Fruit fly (Drosophila melanogaster) whole organism, wandering third instar larva: ENCODE measurements around the gene Acat2.
A peak's percentile ranks its signal among the peaks of the same experiment; 100 is the strongest.

ENCODE experiments used
- Abd-B ChIP-seq: fragments of >200 bp; optimal IDR thresholded peaks from 2 replicates; lab custom pipeline; 2017; ENCODE audit warnings: missing biosample characterization, missing genetic modification characterization
- CG32264 ChIP-seq: fragments of 200-800 bp; sonication (Bioruptor generic); optimal IDR thresholded peaks from 2 replicates; lab custom pipeline; 2016; ENCODE audit warnings: missing biosample characterization, missing genetic modification characterization
- CG9705 ChIP-seq: fragments of 200-800 bp; sonication (Bioruptor generic); optimal IDR thresholded peaks from 2 replicates; lab custom pipeline; 2018; ENCODE audit warnings: missing biosample characterization, mild to moderate bottlenecking, missing genetic modification characterization
- CrebA ChIP-seq: fragments of 200-800 bp; sonication (Bioruptor generic); optimal IDR thresholded peaks from 2 replicates; lab custom pipeline; 2016; ENCODE audit warnings: missing biosample characterization, mild to moderate bottlenecking, missing genetic modification characterization, borderline replicate concordance
- Dfd ChIP-seq: fragments of >200 bp; optimal IDR thresholded peaks from 2 replicates; lab custom pipeline; 2017; ENCODE audit warnings: missing biosample characterization, missing genetic modification characterization
- Dif ChIP-seq: fragments of 200-275, 200-300 bp; sonication (Bioruptor generic); optimal IDR thresholded peaks from 2 replicates; lab custom pipeline; 2018; ENCODE audit warnings: missing biosample characterization, missing genetic modification characterization; ENCODE audit not compliant: partially characterized antibody
- GATAd ChIP-seq: sonication (Bioruptor generic); optimal IDR thresholded peaks from 2 replicates; lab custom pipeline; 2016; ENCODE audit warnings: missing biosample characterization, missing genetic modification characterization
- HLH106 ChIP-seq: fragments of 200-800 bp; optimal IDR thresholded peaks from 3 replicates; lab custom pipeline; 2019; ENCODE audit warnings: missing biosample characterization, mild to moderate bottlenecking, missing genetic modification characterization, moderate library complexity
- Hnf4 ChIP-seq: fragments of 200-800 bp; sonication (Bioruptor generic); optimal IDR thresholded peaks from 2 replicates; lab custom pipeline; 2016; ENCODE audit warnings: missing biosample characterization, mild to moderate bottlenecking, missing genetic modification characterization
- Hr78 ChIP-seq: fragments of >200 bp; optimal IDR thresholded peaks from 2 replicates; lab custom pipeline; 2017; ENCODE audit warnings: missing biosample characterization, missing genetic modification characterization
- Hr83 ChIP-seq: fragments of 200-300 bp; sonication (Bioruptor generic); optimal IDR thresholded peaks from 2 replicates; lab custom pipeline; 2016; ENCODE audit warnings: missing biosample characterization, mild to moderate bottlenecking, missing genetic modification characterization, moderate library complexity; ENCODE audit not compliant: poor library complexity, severe bottlenecking
- Jra ChIP-seq: sonication (Bioruptor generic); optimal IDR thresholded peaks from 2 replicates; lab custom pipeline; 2016; ENCODE audit warnings: missing biosample characterization, missing genetic modification characterization
- Mio ChIP-seq: sonication (Bioruptor generic); optimal IDR thresholded peaks from 2 replicates; lab custom pipeline; 2016; ENCODE audit warnings: missing biosample characterization, missing genetic modification characterization
- Myc ChIP-seq: fragments of >200 bp; optimal IDR thresholded peaks from 2 replicates; lab custom pipeline; 2017
- N ChIP-seq: fragments of >200 bp; optimal IDR thresholded peaks from 2 replicates; lab custom pipeline; 2018; ENCODE audit warnings: missing biosample characterization, missing external identifiers, missing genetic modification characterization
- OdsH ChIP-seq: fragments of 200-800 bp; sonication (Bioruptor generic); optimal IDR thresholded peaks from 2 replicates; lab custom pipeline; 2016; ENCODE audit warnings: missing biosample characterization, mild to moderate bottlenecking, missing genetic modification characterization
- Rel ChIP-seq, 2 experiments: fragments of 200-800 bp; sonication (Bioruptor generic) in 1 of 2; optimal IDR thresholded peaks; 2 replicates in 1 of 2; 3 replicates in 1 of 2; lab custom pipeline; 2016 to 2019; ENCODE audit warnings: mild to moderate bottlenecking in 2 of 2, missing biosample characterization in 2 of 2, missing genetic modification characterization in 2 of 2, moderate library complexity in 1 of 2
- Sp1 ChIP-seq: fragments of 200-800 bp; sonication (Bioruptor generic); optimal IDR thresholded peaks from 3 replicates; lab custom pipeline; 2019; ENCODE audit warnings: missing biosample characterization, mild to moderate bottlenecking, missing genetic modification characterization, moderate library complexity
- Vsx2 ChIP-seq: fragments of 200-300, 225-300 bp; sonication (Bioruptor generic); optimal IDR thresholded peaks from 2 replicates; lab custom pipeline; 2018; ENCODE audit warnings: missing biosample characterization, missing genetic modification characterization; ENCODE audit not compliant: partially characterized antibody
- br ChIP-seq: fragments of 200-800 bp; sonication (Bioruptor generic); optimal IDR thresholded peaks from 2 replicates; lab custom pipeline; 2016; ENCODE audit warnings: missing biosample characterization, missing genetic modification characterization
- brk ChIP-seq: fragments of 200-800 bp; sonication (Bioruptor generic); optimal IDR thresholded peaks from 2 replicates; lab custom pipeline; 2016; ENCODE audit warnings: missing biosample characterization, mild to moderate bottlenecking, missing genetic modification characterization
- dmrt93B ChIP-seq: fragments of 200-800 bp; sonication (Bioruptor generic); optimal IDR thresholded peaks from 2 replicates; lab custom pipeline; 2018; ENCODE audit warnings: missing biosample characterization, mild to moderate bottlenecking, missing genetic modification characterization
- dsf ChIP-seq: sonication (Bioruptor generic); optimal IDR thresholded peaks from 2 replicates; lab custom pipeline; 2016; ENCODE audit warnings: missing biosample characterization, missing genetic modification characterization, borderline replicate concordance
- ey ChIP-seq: fragments of 200-800 bp; sonication (Bioruptor generic); optimal IDR thresholded peaks from 2 replicates; lab custom pipeline; 2016; ENCODE audit warnings: missing biosample characterization, missing genetic modification characterization
- foxo ChIP-seq, 2 experiments: fragments of 200-800 bp; sonication (Bioruptor generic); optimal IDR thresholded peaks; 2 replicates in 1 of 2; 3 replicates in 1 of 2; lab custom pipeline; 2016 to 2017; ENCODE audit warnings: missing biosample characterization in 2 of 2, missing genetic modification characterization in 2 of 2
- fru ChIP-seq: fragments of 200-800 bp; sonication (Bioruptor generic); optimal IDR thresholded peaks from 3 replicates; lab custom pipeline; 2016; ENCODE audit warnings: missing biosample characterization, mild to moderate bottlenecking, missing genetic modification characterization
- h ChIP-seq: fragments of 200-800 bp; sonication (Bioruptor generic); optimal IDR thresholded peaks from 3 replicates; lab custom pipeline; 2016; ENCODE audit warnings: missing biosample characterization, mild to moderate bottlenecking, missing genetic modification characterization
- jim ChIP-seq: fragments of 175-275, 200-325 bp; sonication (Bioruptor generic); optimal IDR thresholded peaks from 2 replicates; lab custom pipeline; 2016; ENCODE audit warnings: missing biosample characterization, mild to moderate bottlenecking, missing genetic modification characterization
- lola ChIP-seq: fragments of >200 bp; optimal IDR thresholded peaks from 2 replicates; lab custom pipeline; 2017; ENCODE audit warnings: missing biosample characterization, missing genetic modification characterization
- pan ChIP-seq: fragments of >200 bp; optimal IDR thresholded peaks from 2 replicates; lab custom pipeline; 2017
- psq ChIP-seq: fragments of 200-800 bp; sonication (Bioruptor generic); optimal IDR thresholded peaks from 3 replicates; lab custom pipeline; 2017; ENCODE audit warnings: missing biosample characterization, mild to moderate bottlenecking, missing genetic modification characterization, moderate library complexity
- rgr ChIP-seq: fragments of 200-800 bp; sonication (Bioruptor generic); optimal IDR thresholded peaks from 3 replicates; lab custom pipeline; 2016; ENCODE audit warnings: missing biosample characterization, mild to moderate bottlenecking, missing genetic modification characterization
- sage ChIP-seq: fragments of 200-800 bp; sonication (Bioruptor generic); optimal IDR thresholded peaks from 2 replicates; lab custom pipeline; 2016; ENCODE audit warnings: missing biosample characterization, mild to moderate bottlenecking, missing genetic modification characterization
- sv ChIP-seq: fragments of 200-800 bp; sonication (Bioruptor generic); optimal IDR thresholded peaks from 3 replicates; lab custom pipeline; 2016; ENCODE audit warnings: missing biosample characterization, missing genetic modification characterization
- tai ChIP-seq: sonication (Bioruptor generic); optimal IDR thresholded peaks from 2 replicates; lab custom pipeline; 2016; ENCODE audit warnings: missing biosample characterization, missing genetic modification characterization
- usp ChIP-seq: fragments of >200 bp; optimal IDR thresholded peaks from 2 replicates; lab custom pipeline; 2017; ENCODE audit warnings: missing biosample characterization, missing genetic modification characterization
- woc ChIP-seq: sonication (Bioruptor generic); optimal IDR thresholded peaks from 2 replicates; lab custom pipeline; 2016; ENCODE audit warnings: missing biosample characterization, mild to moderate bottlenecking, missing genetic modification characterization

Gene Acat2

DNA sequence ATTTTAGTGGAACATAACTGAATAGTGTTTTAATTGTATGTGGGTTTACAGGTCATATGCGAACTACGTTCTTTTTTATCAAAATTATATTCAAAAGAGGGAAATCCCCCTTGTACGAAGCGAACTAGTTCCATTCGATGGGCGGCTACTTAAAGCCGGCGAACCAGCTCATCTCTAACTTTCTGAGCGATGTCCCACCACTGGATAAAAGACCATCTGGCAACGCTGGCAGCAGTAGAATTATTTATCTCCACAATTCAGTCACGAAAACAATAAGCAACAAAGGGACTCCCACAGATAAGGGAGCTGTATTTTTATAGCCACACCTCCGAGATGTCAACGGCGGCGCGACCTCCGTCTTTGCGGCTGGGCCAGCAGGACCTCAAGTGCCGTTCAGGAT lies 7.1 kb upstream of the Acat2 start, which contains the start of gene Rabex-5:
Rabex-5 (plus strand) TSS at position 221 of the 400 bp plus-strand sequence.
- no peak for TF ChIP-seq Rel (GFP tag; optimal IDR thresholded peaks at IDR 0.05; lab: Kevin White, UChicago)
- TF ChIP-seq Rel (tag; optimal IDR thresholded peaks at IDR 0.05; lab: Kevin White, UChicago): peak; percentile 100
- no peak for TF ChIP-seq Abd-B (GFP tag; lab: Kevin White, UChicago)
- TF ChIP-seq CG32264 (GFP tag; lab: Kevin White, UChicago): no peak
- TF ChIP-seq Dfd: no peak
- no peak for TF ChIP-seq Vsx2 (GFP tag; lab: Kevin White, UChicago)
- no peak for TF ChIP-seq sage (GFP tag; lab: Kevin White, UChicago)
- peak; percentile 55 for TF ChIP-seq woc
- no peak for TF ChIP-seq GATAd
- no peak for TF ChIP-seq Sp1 (GFP tag; lab: Kevin White, UChicago)
- no peak for TF ChIP-seq jim (GFP tag; lab: Kevin White, UChicago)
- TF ChIP-seq dsf (GFP tag; lab: Kevin White, UChicago): no peak
- TF ChIP-seq rgr (GFP tag; lab: Kevin White, UChicago): peak; percentile 28
- TF ChIP-seq lola (GFP tag; lab: Kevin White, UChicago): no peak
- no peak for TF ChIP-seq CG9705
- no peak for TF ChIP-seq tai (GFP tag; lab: Kevin White, UChicago)
- TF ChIP-seq dmrt93B (GFP tag; lab: Kevin White, UChicago): no peak
- TF ChIP-seq psq (GFP tag; lab: Kevin White, UChicago): no peak
- TF ChIP-seq HLH106 (tag; lab: Kevin White, UChicago): peak; percentile 33
- TF ChIP-seq foxo (GFP tag; optimal IDR thresholded peaks at IDR 0.05; lab: Kevin White, UChicago): peak in 1 of 2 experiments; percentile 43
- peak; percentile 18 for TF ChIP-seq Hr83 (GFP tag; lab: Kevin White, UChicago)
- no peak for TF ChIP-seq Hnf4 (GFP tag; lab: Kevin White, UChicago)
- TF ChIP-seq sv (GFP tag; lab: Kevin White, UChicago): no peak
- no peak for TF ChIP-seq Mio (GFP tag; lab: Kevin White, UChicago)
- TF ChIP-seq Dif (GFP tag; lab: Kevin White, UChicago): no peak
- peak; percentile 16 for TF ChIP-seq ey (GFP tag; lab: Kevin White, UChicago)
- no peak for TF ChIP-seq N (GFP tag; lab: Kevin White, UChicago)
- TF ChIP-seq CrebA (GFP tag; lab: Kevin White, UChicago): no peak
- no peak for TF ChIP-seq pan (lab: Kevin White, UChicago)
- TF ChIP-seq, all 38 proteins: peak for 7

DNA sequence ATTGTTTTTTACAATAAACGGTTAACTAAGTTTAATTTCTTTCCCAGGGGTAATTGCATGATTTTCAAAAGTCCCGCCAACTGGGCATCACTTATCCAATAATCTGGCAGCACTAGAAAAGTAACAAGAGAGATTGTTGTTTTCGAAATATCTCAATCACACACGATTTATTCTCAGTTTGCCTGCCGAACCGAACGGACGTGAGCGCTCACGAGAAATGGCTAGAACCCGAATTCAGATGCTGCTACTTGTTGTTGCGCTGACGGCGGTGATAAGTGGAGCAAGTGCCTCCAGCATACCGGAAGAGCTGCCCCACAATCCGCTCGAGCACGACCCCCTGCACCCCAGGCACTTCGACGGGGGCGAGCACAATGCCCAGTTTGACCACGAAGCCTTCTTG lies 4.2 kb upstream of the Acat2 start, which contains the start of gene scf:
scf (plus strand) TSS at position 164 of the 400 bp plus-strand sequence.
- TF ChIP-seq N (GFP tag; lab: Kevin White, UChicago) (no peak), CrebA (GFP tag; lab: Kevin White, UChicago) (no peak), Hr83 (GFP tag; lab: Kevin White, UChicago) (no peak), Hr78 (GFP tag; lab: Kevin White, UChicago) (no peak), OdsH (GFP tag; lab: Kevin White, UChicago) (no peak), sage (GFP tag; lab: Kevin White, UChicago) (no peak), GATAd (no peak), h (GFP tag; lab: Kevin White, UChicago) (no peak), Dif (GFP tag; lab: Kevin White, UChicago) (peak; percentile 57), Sp1 (GFP tag; lab: Kevin White, UChicago) (peak; percentile 22), Myc (peak; percentile 63), Rel (GFP tag; optimal IDR thresholded peaks at IDR 0.05; lab: Kevin White, UChicago) (no peak), Rel (tag; optimal IDR thresholded peaks at IDR 0.05; lab: Kevin White, UChicago) (peak; percentile 58), fru (GFP tag; lab: Kevin White, UChicago) (peak; percentile 99), woc (peak; percentile 4), brk (GFP tag; lab: Kevin White, UChicago) (no peak), dmrt93B (GFP tag; lab: Kevin White, UChicago) (no peak)
- TF ChIP-seq, all 38 proteins: peak for 6

DNA sequence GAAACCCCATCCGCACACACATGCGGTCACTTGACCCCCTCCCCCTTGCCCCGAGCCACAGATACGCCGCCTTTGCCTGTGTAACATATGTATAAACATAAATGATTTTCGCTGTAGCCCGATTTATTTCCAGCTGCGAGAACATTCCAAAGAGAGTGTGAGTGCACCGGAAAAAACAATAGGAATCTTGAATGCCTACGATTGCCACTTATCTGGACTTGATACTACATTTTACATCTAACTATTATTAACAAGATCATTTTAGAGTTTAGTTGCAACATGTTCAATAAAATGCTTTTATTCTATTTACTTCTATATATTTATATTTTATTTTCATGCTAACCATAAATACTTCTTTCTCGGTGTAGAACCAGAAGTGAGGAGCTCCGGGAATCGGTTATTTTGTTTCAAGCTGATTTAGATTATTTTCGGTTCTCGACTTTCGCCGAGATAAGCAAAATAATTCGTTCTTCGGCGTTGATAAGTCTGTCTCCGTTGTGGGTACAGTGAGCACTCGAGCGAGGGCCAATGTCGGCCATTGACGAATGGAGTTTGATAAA lies 2.6 kb upstream of the Acat2 start:
- no peak for TF ChIP-seq dmrt93B (GFP tag; lab: Kevin White, UChicago)
- no peak for TF ChIP-seq Dif (GFP tag; lab: Kevin White, UChicago)
- peak; percentile 80 for TF ChIP-seq HLH106 (tag; lab: Kevin White, UChicago)
- TF ChIP-seq Dfd: no peak
- TF ChIP-seq woc: peak; percentile 28
- TF ChIP-seq Hr78 (GFP tag; lab: Kevin White, UChicago): no peak
- TF ChIP-seq CG32264 (GFP tag; lab: Kevin White, UChicago): no peak
- TF ChIP-seq foxo (GFP tag; optimal IDR thresholded peaks at IDR 0.05; lab: Kevin White, UChicago): peak in 1 of 2 experiments; percentile 74
- TF ChIP-seq usp: no peak
- TF ChIP-seq h (GFP tag; lab: Kevin White, UChicago): peak; percentile 80
- no peak for TF ChIP-seq Vsx2 (GFP tag; lab: Kevin White, UChicago)
- TF ChIP-seq sv (GFP tag; lab: Kevin White, UChicago): peak; percentile 74
- no peak for TF ChIP-seq N (GFP tag; lab: Kevin White, UChicago)
- TF ChIP-seq ey (GFP tag; lab: Kevin White, UChicago): peak; percentile 68
- peak; percentile 80 for TF ChIP-seq fru (GFP tag; lab: Kevin White, UChicago)
- peak; percentile 84 for TF ChIP-seq OdsH (GFP tag; lab: Kevin White, UChicago)
- peak; percentile 59 for TF ChIP-seq br (GFP tag; lab: Kevin White, UChicago)
- no peak for TF ChIP-seq Rel (GFP tag; optimal IDR thresholded peaks at IDR 0.05; lab: Kevin White, UChicago)
- peak; percentile 54 for TF ChIP-seq Rel (tag; optimal IDR thresholded peaks at IDR 0.05; lab: Kevin White, UChicago)
- TF ChIP-seq brk (GFP tag; lab: Kevin White, UChicago): no peak
- no peak for TF ChIP-seq dsf (GFP tag; lab: Kevin White, UChicago)
- TF ChIP-seq Hr83 (GFP tag; lab: Kevin White, UChicago): no peak
- no peak for TF ChIP-seq pan (lab: Kevin White, UChicago)
- no peak for TF ChIP-seq GATAd
- TF ChIP-seq CG9705: peak; percentile 36
- no peak for TF ChIP-seq sage (GFP tag; lab: Kevin White, UChicago)
- no peak for TF ChIP-seq Hnf4 (GFP tag; lab: Kevin White, UChicago)
- peak; percentile 78 for TF ChIP-seq Sp1 (GFP tag; lab: Kevin White, UChicago)
- no peak for TF ChIP-seq lola (GFP tag; lab: Kevin White, UChicago)
- TF ChIP-seq Jra (GFP tag; lab: Kevin White, UChicago): no peak
- TF ChIP-seq CrebA (GFP tag; lab: Kevin White, UChicago): no peak
- peak; percentile 76 for TF ChIP-seq rgr (GFP tag; lab: Kevin White, UChicago)
